Fruit fly (Drosophila melanogaster): ENCODE results near the gene Ect3.

The Ect3 gene

dm6 chr3R:11967262-11968029 lies 31.6 kb upstream of the Ect3 start, which contains the start of the genes CG12213 and GC1 (continued):
- TF ChIP-seq CG12744 (GFP tag; optimal IDR thresholded peaks at IDR 0.05) (no peak), CG8089 (GFP tag; optimal IDR thresholded peaks at IDR 0.05) (no peak), ftz-f1 (GFP tag; optimal IDR thresholded peaks at IDR 0.05) (no peak), D19B (GFP tag; optimal IDR thresholded peaks at IDR 0.05) (no peak), CG11696 (GFP tag; IDR thresholded peaks at IDR 0.05) (no peak), Dip2 (GFP tag; IDR thresholded peaks at IDR 0.05) (no peak), salm (tag; optimal IDR thresholded peaks at IDR 0.05) (no peak), Mad (GFP tag; optimal IDR thresholded peaks at IDR 0.05) (peak; percentile 20), cad (GFP tag; optimal IDR thresholded peaks at IDR 0.05) (peak; percentile 1), CG2712 (tag; optimal IDR thresholded peaks at IDR 0.05) (peak; percentile 58), CG4730 (GFP tag; IDR thresholded peaks at IDR 0.05) (no peak), CG33213 (GFP tag; optimal IDR thresholded peaks at IDR 0.05) (peak; percentile 49), Optix (GFP tag; IDR thresholded peaks at IDR 0.05) (no peak), C15 (GFP tag; IDR thresholded peaks at IDR 0.05) (no peak), Xbp1 (GFP tag; optimal IDR thresholded peaks at IDR 0.05) (peak; percentile 36), CG8944 (GFP tag; optimal IDR thresholded peaks at IDR 0.05) (no peak), onecut (GFP tag; IDR thresholded peaks at IDR 0.05) (no peak), grn (GFP tag; optimal IDR thresholded peaks at IDR 0.05) (peak; percentile 44), CG16863 (GFP tag; optimal IDR thresholded peaks at IDR 0.05) (no peak), CG10321 (GFP tag; IDR thresholded peaks at IDR 0.05) (no peak), caup (GFP tag; optimal IDR thresholded peaks at IDR 0.05; ENCODE audit: severe bottlenecking) (no peak), CG4820 (GFP tag; optimal IDR thresholded peaks at IDR 0.05) (no peak), E2f1 (GFP tag; IDR thresholded peaks at IDR 0.05) (no peak), CG4707 (GFP tag; optimal IDR thresholded peaks at IDR 0.05) (no peak), Aef1 (GFP tag; IDR thresholded peaks at IDR 0.05) (no peak), ac (GFP tag; optimal IDR thresholded peaks at IDR 0.05) (no peak), E2f2 (GFP tag; IDR thresholded peaks at IDR 0.05) (peak; percentile 81), CkIIα-i1 (GFP tag; IDR thresholded peaks at IDR 0.05) (no peak), Hsf (GFP tag; optimal IDR thresholded peaks at IDR 0.05) (peak; percentile 34), CG9437 (GFP tag; optimal IDR thresholded peaks at IDR 0.05) (no peak), chm (GFP tag; IDR thresholded peaks at IDR 0.05) (no peak), Sox100B (GFP tag; optimal IDR thresholded peaks at IDR 0.05) (peak; percentile 3), CG3163 (GFP tag; optimal IDR thresholded peaks at IDR 0.05) (no peak), Vsx1 (GFP tag; optimal IDR thresholded peaks at IDR 0.05) (peak; percentile 93), gro (GFP tag; optimal IDR thresholded peaks at IDR 0.05) (no peak), Stat92E (GFP tag; optimal IDR thresholded peaks at IDR 0.05) (no peak), CTCF (GFP tag; optimal IDR thresholded peaks at IDR 0.05) (no peak), rib (GFP tag; IDR thresholded peaks at IDR 0.05) (no peak), CG8765 (GFP tag; IDR thresholded peaks at IDR 0.05) (no peak), Bteb2 (GFP tag; optimal IDR thresholded peaks at IDR 0.05) (no peak), CG6854 (GFP tag; optimal IDR thresholded peaks at IDR 0.05) (no peak), croc (GFP tag; conservative IDR thresholded peaks at IDR 0.05) (no peak), H2.0 (GFP tag; IDR thresholded peaks at IDR 0.05) (no peak), CG16815 (GFP tag; optimal IDR thresholded peaks at IDR 0.05) (no peak), zen (tag; optimal IDR thresholded peaks at IDR 0.05) (peak; percentile 30), Gsc (GFP tag; IDR thresholded peaks at IDR 0.05) (no peak), Elba2 (GFP tag; optimal IDR thresholded peaks at IDR 0.05) (peak; percentile 6), CG4328 (GFP tag; optimal IDR thresholded peaks at IDR 0.05) (no peak), CG1233 (GFP tag; optimal IDR thresholded peaks at IDR 0.05) (no peak), HmgD (GFP tag; optimal IDR thresholded peaks at IDR 0.05) (peak; percentile 23), CG2120 (GFP tag; optimal IDR thresholded peaks at IDR 0.05) (peak; percentile 50), disco-r (GFP tag; optimal IDR thresholded peaks at IDR 0.05) (no peak)

Data from whole organism, embryonic.